Fruit fly (Drosophila melanogaster): ENCODE measurements around the gene CG13390.

Gene CG13390

DNA sequence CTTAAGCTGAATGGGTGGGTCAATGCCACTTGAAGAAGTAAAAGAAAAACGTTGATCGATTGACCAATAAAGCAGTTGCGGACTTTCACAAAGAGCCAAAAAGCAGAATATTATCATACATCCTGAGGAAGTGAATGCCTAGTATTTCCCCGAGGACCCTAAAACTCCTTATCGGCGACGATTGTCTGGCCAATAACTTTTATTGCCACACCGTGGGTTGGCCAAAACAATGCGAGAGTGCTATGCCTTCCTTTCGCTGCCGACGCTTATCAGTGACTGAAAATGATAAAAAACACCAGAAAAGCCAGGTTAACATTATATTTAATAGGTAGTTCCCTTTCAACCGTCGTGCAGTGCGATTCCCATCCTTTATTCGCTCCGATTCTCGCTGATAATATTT, 24.7 kb downstream of the CG13390 start, which contains the start of gene Mur29B:
TSS of gene Mur29B (plus strand) at position 324 of the 400 bp plus-strand sequence.
- TF ChIP-seq Ets98B (GFP tag; IDR thresholded peaks at IDR 0.05) (no peak), CG12605 (GFP tag; IDR thresholded peaks at IDR 0.05) (no peak), CG32121 (GFP tag; IDR thresholded peaks at IDR 0.05) (no peak), CG34367 (tag; optimal IDR thresholded peaks at IDR 0.05) (no peak), rn (GFP tag; IDR thresholded peaks at IDR 0.05) (no peak), gl (tag; optimal IDR thresholded peaks at IDR 0.05) (no peak), CG10348 (GFP tag; IDR thresholded peaks at IDR 0.05) (no peak), Snoo (tag; optimal IDR thresholded peaks at IDR 0.05) (no peak), Pif1B (GFP tag; optimal IDR thresholded peaks at IDR 0.05) (no peak), Pif1A (GFP tag; optimal IDR thresholded peaks at IDR 0.05) (no peak)

DNA sequence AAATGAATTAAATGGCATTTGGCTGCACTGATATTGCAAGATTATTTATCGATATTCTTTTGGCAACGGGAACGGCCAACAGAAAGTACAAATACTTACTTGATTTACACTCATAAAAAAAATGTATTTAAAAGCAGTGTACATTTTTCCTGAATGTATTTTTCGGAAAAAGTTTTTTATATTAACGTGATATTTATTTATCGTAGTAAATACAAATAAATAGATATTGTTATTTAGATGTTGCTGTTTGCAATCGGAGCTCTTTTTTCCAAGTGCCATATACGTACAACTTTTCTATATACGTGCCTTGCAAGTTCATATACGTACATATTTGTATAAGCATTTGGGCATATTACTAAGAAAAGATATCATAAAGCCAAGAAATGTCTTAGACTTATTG, 25.3 kb downstream of the CG13390 start:
- TF ChIP-seq CG8159 (tag; optimal IDR thresholded peaks at IDR 0.05) = no peak
- TF ChIP-seq CG12605 (GFP tag; IDR thresholded peaks at IDR 0.05) = no peak
- no peak for TF ChIP-seq Pif1A (GFP tag; optimal IDR thresholded peaks at IDR 0.05)
- no peak for TF ChIP-seq CG17806 (tag; optimal IDR thresholded peaks at IDR 0.05)
- no peak for TF ChIP-seq CG15710 (tag; optimal IDR thresholded peaks at IDR 0.05)
- no peak for TF ChIP-seq CG10348 (GFP tag; IDR thresholded peaks at IDR 0.05)
- TF ChIP-seq D1 (tag; optimal IDR thresholded peaks at IDR 0.05) = no peak
- no peak for TF ChIP-seq CG34367 (tag; optimal IDR thresholded peaks at IDR 0.05)

DNA sequence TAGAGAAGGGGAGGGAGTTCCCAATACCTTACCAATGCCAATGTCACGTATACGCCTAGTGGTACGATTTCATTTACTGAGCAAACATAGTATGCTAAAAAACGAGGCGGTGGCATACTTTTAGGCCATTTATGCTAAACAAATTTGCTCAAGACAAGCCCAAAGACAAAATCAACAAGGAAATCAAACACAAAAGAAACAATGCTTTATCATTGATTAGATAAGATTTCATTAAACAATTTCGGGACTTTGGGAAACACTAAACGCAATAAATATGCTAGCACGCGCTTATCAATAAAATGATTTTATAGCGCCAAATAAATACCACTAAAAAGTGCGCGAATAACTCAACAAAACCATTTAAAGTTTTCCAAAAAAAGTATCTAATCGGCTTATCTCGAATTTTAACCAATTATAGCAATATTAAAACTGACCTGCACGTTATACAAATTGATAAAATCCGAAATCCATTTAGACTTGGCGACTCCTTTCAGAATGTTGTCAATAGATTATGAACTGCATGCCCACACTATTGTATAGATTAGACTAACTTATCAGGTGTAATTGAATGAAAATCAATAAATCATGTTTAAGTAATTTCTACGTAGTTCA, 25.9 kb downstream of the CG13390 start:
- TF ChIP-seq CG14655 (GFP tag; optimal IDR thresholded peaks at IDR 0.05) (no peak), CG8301 (tag; optimal IDR thresholded peaks at IDR 0.05) (no peak), CG13204 (GFP tag; optimal IDR thresholded peaks at IDR 0.05) (no peak), CG10348 (GFP tag; IDR thresholded peaks at IDR 0.05) (no peak), Pif1A (GFP tag; optimal IDR thresholded peaks at IDR 0.05) (no peak), CG32121 (GFP tag; IDR thresholded peaks at IDR 0.05) (no peak), fd96Ca (GFP tag; IDR thresholded peaks at IDR 0.05) (no peak), CG9948 (tag; optimal IDR thresholded peaks at IDR 0.05) (no peak), CG8159 (tag; optimal IDR thresholded peaks at IDR 0.05) (no peak), Snoo (tag; optimal IDR thresholded peaks at IDR 0.05) (no peak), CG34367 (tag; optimal IDR thresholded peaks at IDR 0.05) (no peak), CG12605 (GFP tag; IDR thresholded peaks at IDR 0.05) (no peak), CG15710 (tag; optimal IDR thresholded peaks at IDR 0.05) (no peak), Pif1B (GFP tag; optimal IDR thresholded peaks at IDR 0.05) (no peak), rn (GFP tag; IDR thresholded peaks at IDR 0.05) (no peak), CG4496 (GFP tag; IDR thresholded peaks at IDR 0.05) (no peak), D1 (tag; optimal IDR thresholded peaks at IDR 0.05) (no peak), gl (tag; optimal IDR thresholded peaks at IDR 0.05) (no peak), Ets98B (GFP tag; IDR thresholded peaks at IDR 0.05) (no peak)

DNA sequence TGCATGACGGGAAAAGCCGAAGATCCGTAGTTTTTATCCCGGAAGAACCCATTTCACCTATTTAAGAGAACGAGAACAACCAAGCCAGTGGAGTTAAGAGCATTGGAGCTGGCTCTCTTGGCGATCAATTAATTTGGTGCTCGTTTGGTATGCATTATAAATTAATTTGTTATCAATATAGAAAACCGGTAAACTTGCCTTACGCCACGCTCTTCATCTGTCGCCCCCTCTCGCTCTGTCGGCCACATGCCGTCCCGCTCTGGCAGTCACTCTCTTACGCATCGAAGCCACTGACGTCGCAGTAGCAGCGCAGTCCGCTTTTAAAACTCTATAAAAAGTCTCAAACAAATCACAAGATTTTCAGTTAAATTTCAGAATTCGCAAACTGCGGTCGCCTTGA, 30.3 kb downstream of the CG13390 start, which contains the start of gene CG7778:
TSS of gene CG7778 (plus strand) at position 361 of the 400 bp plus-strand sequence.
- TF ChIP-seq CG12605 (GFP tag; IDR thresholded peaks at IDR 0.05) = no peak
- no peak for TF ChIP-seq CG8159 (tag; optimal IDR thresholded peaks at IDR 0.05)
- TF ChIP-seq rn (GFP tag; IDR thresholded peaks at IDR 0.05) = no peak
- no peak for TF ChIP-seq fd96Ca (GFP tag; IDR thresholded peaks at IDR 0.05)
- TF ChIP-seq CG8301 (tag; optimal IDR thresholded peaks at IDR 0.05) = no peak
- no peak for TF ChIP-seq CG32121 (GFP tag; IDR thresholded peaks at IDR 0.05)
- no peak for TF ChIP-seq CG4496 (GFP tag; IDR thresholded peaks at IDR 0.05)
- TF ChIP-seq Ets98B (GFP tag; IDR thresholded peaks at IDR 0.05) = no peak
- TF ChIP-seq CG15710 (tag; optimal IDR thresholded peaks at IDR 0.05) = no peak
- TF ChIP-seq CG9948 (tag; optimal IDR thresholded peaks at IDR 0.05) = no peak
- TF ChIP-seq Snoo (tag; optimal IDR thresholded peaks at IDR 0.05) = no peak
- no peak for TF ChIP-seq CG17806 (tag; optimal IDR thresholded peaks at IDR 0.05)
- TF ChIP-seq CG34367 (tag; optimal IDR thresholded peaks at IDR 0.05) = no peak
- TF ChIP-seq CG10348 (GFP tag; IDR thresholded peaks at IDR 0.05) = no peak
- TF ChIP-seq Pif1A (GFP tag; optimal IDR thresholded peaks at IDR 0.05) = no peak
- no peak for TF ChIP-seq CG14655 (GFP tag; optimal IDR thresholded peaks at IDR 0.05)
- no peak for TF ChIP-seq EcR (GFP tag; optimal IDR thresholded peaks at IDR 0.05)

DNA sequence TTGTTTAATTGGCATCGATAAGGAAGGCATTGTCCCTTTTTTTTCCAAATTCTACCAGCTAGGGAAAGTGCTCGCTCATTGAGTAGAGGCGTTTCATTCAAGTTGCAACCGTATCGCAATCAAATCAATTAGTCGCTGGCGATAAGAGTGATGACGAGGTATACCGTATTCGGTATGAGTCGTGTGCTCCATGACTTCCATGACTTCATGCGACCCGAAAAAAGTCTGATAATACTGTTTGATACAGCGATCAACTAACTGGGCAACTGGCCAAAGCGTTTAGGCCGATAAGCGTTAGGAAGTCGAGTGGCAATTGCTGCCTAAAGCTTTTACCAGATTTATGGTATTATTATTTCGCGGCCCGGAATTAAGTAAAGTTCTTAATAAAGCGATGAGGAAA, 32.1 kb downstream of the CG13390 start:
- TF ChIP-seq Snoo (tag; optimal IDR thresholded peaks at IDR 0.05) = no peak
- no peak for TF ChIP-seq CG14655 (GFP tag; optimal IDR thresholded peaks at IDR 0.05)
- TF ChIP-seq CG8301 (tag; optimal IDR thresholded peaks at IDR 0.05) = no peak
- TF ChIP-seq CG32121 (GFP tag; IDR thresholded peaks at IDR 0.05) = no peak
- TF ChIP-seq CG12605 (GFP tag; IDR thresholded peaks at IDR 0.05) = no peak
- no peak for TF ChIP-seq CG15710 (tag; optimal IDR thresholded peaks at IDR 0.05)
- no peak for TF ChIP-seq rn (GFP tag; IDR thresholded peaks at IDR 0.05)
- no peak for TF ChIP-seq gl (tag; optimal IDR thresholded peaks at IDR 0.05)
- TF ChIP-seq CG13204 (GFP tag; optimal IDR thresholded peaks at IDR 0.05) = no peak
- no peak for TF ChIP-seq CG8159 (tag; optimal IDR thresholded peaks at IDR 0.05)
- no peak for TF ChIP-seq CG10348 (GFP tag; IDR thresholded peaks at IDR 0.05)
- no peak for TF ChIP-seq Pif1B (GFP tag; optimal IDR thresholded peaks at IDR 0.05)
- TF ChIP-seq CG4496 (GFP tag; IDR thresholded peaks at IDR 0.05) = no peak
- no peak for TF ChIP-seq Pif1A (GFP tag; optimal IDR thresholded peaks at IDR 0.05)
- TF ChIP-seq CG17806 (tag; optimal IDR thresholded peaks at IDR 0.05) = no peak

DNA sequence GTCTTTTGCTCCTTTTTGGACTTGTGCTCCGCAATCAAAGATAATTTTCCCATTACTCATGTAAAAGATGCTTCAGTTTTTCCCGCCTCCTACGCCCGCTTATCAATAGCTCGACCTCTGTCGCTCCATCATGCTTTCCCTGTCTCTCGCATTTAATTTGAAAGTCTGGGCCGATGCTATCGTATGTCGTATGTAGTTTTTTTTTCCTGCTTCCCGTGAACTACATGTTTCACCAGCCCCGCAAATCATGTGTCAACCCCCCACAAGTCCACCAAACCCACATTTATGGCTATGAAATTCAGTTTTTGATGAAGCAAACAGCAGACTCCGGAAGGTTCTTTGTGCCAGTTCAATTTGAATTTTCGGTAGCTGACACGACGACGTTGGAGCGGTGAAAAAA, 34.2 kb downstream of the CG13390 start, which contains the start of gene CG14273:
TSS of gene CG14273 (plus strand) at position 301 of the 400 bp plus-strand sequence.
- no peak for TF ChIP-seq CG32121 (GFP tag; IDR thresholded peaks at IDR 0.05)
- no peak for TF ChIP-seq rn (GFP tag; IDR thresholded peaks at IDR 0.05)
- no peak for TF ChIP-seq Ets98B (GFP tag; IDR thresholded peaks at IDR 0.05)
- TF ChIP-seq CG14655 (GFP tag; optimal IDR thresholded peaks at IDR 0.05) = no peak
- no peak for TF ChIP-seq CG12605 (GFP tag; IDR thresholded peaks at IDR 0.05)

Measured in whole organism, pupa.